Worm (Caenorhabditis elegans): ENCODE results near the gene mrpl-44.

The mrpl-44 gene

ce11 chrIII:9103643-9104042, 14.5 kb upstream of the mrpl-44 start, which contains the start of gene dos-1:
dos-1 (plus strand) TSS chrIII:9103943.
- no peak for TF ChIP-seq unc-62 (GFP tag; optimal IDR thresholded peaks at IDR 0.05)

ce11 chrIII:9101212-9101611, 12.0 kb upstream of the mrpl-44 start, which contains the start of gene ZK507.1:
ZK507.1 (minus strand) TSS chrIII:9101312.
- TF ChIP-seq unc-62 (GFP tag; optimal IDR thresholded peaks at IDR 0.05): no peak

- TF ChIP-seq unc-62 (GFP tag; optimal IDR thresholded peaks at IDR 0.05): no peak
These were observed 2.5 kb upstream of the mrpl-44 start, which contains the start of gene glp-1 for ce11 chrIII:9091392-9092291. glp-1 (plus strand) TSS chrIII:9092241.

- no peak for TF ChIP-seq unc-62 (GFP tag; optimal IDR thresholded peaks at IDR 0.05)
These were observed 4.8 kb downstream of the mrpl-44 start for ce11 chrIII:9084329-9084728.

ce11 chrIII:9083118-9083517, 6.1 kb downstream of the mrpl-44 start:
- TF ChIP-seq unc-62 (GFP tag; optimal IDR thresholded peaks at IDR 0.05): no peak

- TF ChIP-seq unc-62 (GFP tag; optimal IDR thresholded peaks at IDR 0.05): no peak
These were observed 7.4 kb downstream of the mrpl-44 start, which contains the start of gene far-2 for ce11 chrIII:9081763-9082162. far-2 (plus strand) TSS chrIII:9081828.

ce11 chrIII:9081055-9081454, 8.1 kb downstream of the mrpl-44 start, which contains the start of gene far-1:
far-1 (minus strand) TSS chrIII:9081179.
- no peak for TF ChIP-seq unc-62 (GFP tag; optimal IDR thresholded peaks at IDR 0.05)

ce11 chrIII:9080127-9080526, 9.0 kb downstream of the mrpl-44 start:
- no peak for TF ChIP-seq unc-62 (GFP tag; optimal IDR thresholded peaks at IDR 0.05)

- TF ChIP-seq unc-62 (GFP tag; optimal IDR thresholded peaks at IDR 0.05): no peak
These were observed 11.5 kb downstream of the mrpl-44 start, which contains the start of gene F02A9.1 for ce11 chrIII:9077708-9078107. F02A9.1 (minus strand) TSS chrIII:9077808.

ce11 chrIII:9075539-9075938, 13.6 kb downstream of the mrpl-44 start, which contains the start of gene F02A9.7:
F02A9.7 (minus strand) TSS chrIII:9075639.
- TF ChIP-seq unc-62 (GFP tag; optimal IDR thresholded peaks at IDR 0.05): no peak

ce11 chrIII:9072704-9073103, 16.5 kb downstream of the mrpl-44 start:
- TF ChIP-seq unc-62 (GFP tag; optimal IDR thresholded peaks at IDR 0.05): no peak

- no peak for TF ChIP-seq unc-62 (GFP tag; optimal IDR thresholded peaks at IDR 0.05)
These were observed 17.8 kb downstream of the mrpl-44 start, which contains the start of gene lin-12 for ce11 chrIII:9071372-9071771. lin-12 (minus strand) TSS chrIII:9071472.

- no peak for TF ChIP-seq unc-62 (GFP tag; optimal IDR thresholded peaks at IDR 0.05)
These were observed 19.5 kb downstream of the mrpl-44 start for ce11 chrIII:9069712-9070111.

- TF ChIP-seq unc-62 (GFP tag; optimal IDR thresholded peaks at IDR 0.05): no peak
These were observed 28.9 kb downstream of the mrpl-44 start for ce11 chrIII:9060267-9060666.

ce11 chrIII:9058959-9059534, 30.1 kb downstream of the mrpl-44 start, which contains the start of gene gst-1:
gst-1 (plus strand) TSS chrIII:9059331.
- no peak for TF ChIP-seq unc-62 (GFP tag; optimal IDR thresholded peaks at IDR 0.05)

- no peak for TF ChIP-seq unc-62 (GFP tag; optimal IDR thresholded peaks at IDR 0.05)
These were observed 34.6 kb downstream of the mrpl-44 start, which contains the start of gene cls-2 for ce11 chrIII:9054414-9055147. cls-2 (plus strand) TSS chrIII:9055048.
